Fruit fly (Drosophila melanogaster) whole organism, embryonic: Measurements from ENCODE around the gene CG15818.

Experiments used
- Ada2b ChIP-seq: fragments of 200-800 bp; sonication (Bioruptor generic); IDR thresholded peaks from 2 replicates; pipeline ENCODE4 v1.3.6; 2022; ENCODE audit warnings: missing biosample characterization, missing genetic modification characterization
- Blimp-1 ChIP-seq: fragments of 200-800 bp; sonication (Bioruptor generic); optimal IDR thresholded peaks from 3 replicates; lab custom pipeline; 2018; ENCODE audit warnings: missing biosample characterization, missing genetic modification characterization, mild to moderate bottlenecking, moderate library complexity, missing genetic modification reagents
- CG1024 ChIP-seq: fragments of 200-800 bp; sonication (Bioruptor generic); IDR thresholded peaks from 2 replicates; pipeline ENCODE4 v1.3.6; 2022; ENCODE audit warnings: missing biosample characterization, missing genetic modification characterization
- CG10654 ChIP-seq: fragments of 200-800 bp; sonication (Bioruptor generic); optimal IDR thresholded peaks from 2 replicates; lab custom pipeline; 2016; ENCODE audit warnings: missing biosample characterization, missing genetic modification characterization
- CG11696 ChIP-seq: fragments of 200-800 bp; sonication (Bioruptor generic); IDR thresholded peaks from 2 replicates; pipeline ENCODE4 v1.3.6; 2022; ENCODE audit warnings: missing biosample characterization, missing genetic modification characterization
- CG1233 ChIP-seq: fragments of 200-800 bp; sonication (Bioruptor generic); optimal IDR thresholded peaks from 4 replicates; lab custom pipeline; 2018; ENCODE audit warnings: missing biosample characterization, mild to moderate bottlenecking, missing genetic modification characterization
- CG14710 ChIP-seq: fragments of 200-800 bp; sonication (Bioruptor generic); optimal IDR thresholded peaks from 3 replicates; lab custom pipeline; 2019; ENCODE audit warnings: missing biosample characterization, mild to moderate bottlenecking, missing genetic modification characterization, moderate library complexity
- CG15269 ChIP-seq: fragments of 200-800 bp; sonication (Bioruptor generic); optimal IDR thresholded peaks from 2 replicates; lab custom pipeline; 2018; ENCODE audit warnings: missing biosample characterization, mild to moderate bottlenecking, missing genetic modification characterization, moderate library complexity
- CG1603 ChIP-seq: fragments of 200-800 bp; sonication (Bioruptor generic); optimal IDR thresholded peaks from 2 replicates; lab custom pipeline; 2019; ENCODE audit warnings: missing biosample characterization, mild to moderate bottlenecking, missing genetic modification characterization, moderate library complexity
- CG17612 ChIP-seq: fragments of 200-800 bp; sonication (Bioruptor generic); IDR thresholded peaks from 2 replicates; pipeline ENCODE4 v1.3.6; 2022; ENCODE audit warnings: missing biosample characterization, missing genetic modification characterization
- CG2116 ChIP-seq: fragments of 200-800 bp; sonication (Bioruptor generic); optimal IDR thresholded peaks from 3 replicates; lab custom pipeline; 2018; ENCODE audit warnings: missing biosample characterization, mild to moderate bottlenecking, missing genetic modification characterization
- CG2678 ChIP-seq: fragments of 200-800 bp; sonication (Bioruptor generic); optimal IDR thresholded peaks from 3 replicates; lab custom pipeline; 2019; ENCODE audit warnings: missing biosample characterization, mild to moderate bottlenecking, missing genetic modification characterization, moderate library complexity
- CG2712 ChIP-seq: fragments of 200-800 bp; optimal IDR thresholded peaks from 3 replicates; lab custom pipeline; 2019; ENCODE audit warnings: missing biosample characterization, mild to moderate bottlenecking, missing genetic modification characterization, moderate library complexity
- CG2875 ChIP-seq: fragments of 200-800 bp; sonication (Bioruptor generic); optimal IDR thresholded peaks from 2 replicates; lab custom pipeline; 2017; ENCODE audit warnings: missing biosample characterization, mild to moderate bottlenecking, missing genetic modification characterization, missing genetic modification reagents
- CG31441 ChIP-seq: fragments of 200-800 bp; sonication (Bioruptor generic); IDR thresholded peaks from 2 replicates; pipeline ENCODE4 v1.3.6; 2022; ENCODE audit warnings: missing biosample characterization, missing genetic modification characterization
- CG33213 ChIP-seq: fragments of 200-800 bp; sonication (Bioruptor generic); optimal IDR thresholded peaks from 3 replicates; lab custom pipeline; 2016; ENCODE audit warnings: missing biosample characterization, missing genetic modification characterization
- CG4730 ChIP-seq: fragments of 200-800 bp; sonication (Bioruptor generic); IDR thresholded peaks from 2 replicates; pipeline ENCODE4 v1.3.6; 2022; ENCODE audit warnings: missing biosample characterization, missing genetic modification characterization
- CG4854 ChIP-seq: fragments of 200-800 bp; sonication (Bioruptor generic); optimal IDR thresholded peaks from 2 replicates; lab custom pipeline; 2016; ENCODE audit warnings: missing biosample characterization, missing genetic modification characterization, inconsistent platforms
- CG6813 ChIP-seq: fragments of 200-800 bp; sonication (Bioruptor generic); optimal IDR thresholded peaks from 2 replicates; lab custom pipeline; 2017; ENCODE audit warnings: missing biosample characterization, missing genetic modification characterization, mild to moderate bottlenecking, moderate library complexity, missing genetic modification reagents
- CG6854 ChIP-seq: fragments of 200-800 bp; sonication (Bioruptor generic); optimal IDR thresholded peaks from 3 replicates; lab custom pipeline; 2017; ENCODE audit warnings: missing biosample characterization, mild to moderate bottlenecking, missing genetic modification characterization
- CG7357 ChIP-seq: fragments of 200-800 bp; sonication (Bioruptor generic); IDR thresholded peaks from 3 replicates; pipeline ENCODE4 v1.3.6; 2022; ENCODE audit warnings: missing biosample characterization, missing genetic modification characterization
- CG7372 ChIP-seq: fragments of 200-800 bp; sonication (Bioruptor generic); IDR thresholded peaks from 2 replicates; pipeline ENCODE4 v1.3.6; 2022; ENCODE audit warnings: missing biosample characterization, missing genetic modification characterization
- Dbx ChIP-seq: fragments of 200-800 bp; sonication (Bioruptor generic); IDR thresholded peaks from 3 replicates; pipeline ENCODE4 v1.3.6; 2022; ENCODE audit warnings: missing biosample characterization, missing genetic modification characterization
- HmgD ChIP-seq: fragments of 200-800 bp; sonication (Bioruptor generic); optimal IDR thresholded peaks from 3 replicates; lab custom pipeline; 2016; ENCODE audit warnings: missing biosample characterization, missing genetic modification characterization
- MBD-R2 ChIP-seq: fragments of 200-800 bp; sonication (Bioruptor generic); IDR thresholded peaks from 2 replicates; pipeline ENCODE4 v1.3.6; 2022; ENCODE audit warnings: missing biosample characterization, missing genetic modification characterization
- Med ChIP-seq: fragments of 200-800 bp; sonication (Bioruptor generic); peaks from one replicate; lab custom pipeline; 2016; ENCODE audit warnings: missing biosample characterization, missing genetic modification characterization, mild to moderate bottlenecking, inconsistent platforms, moderate library complexity
- NC2β ChIP-seq: fragments of 200-800 bp; sonication (Bioruptor generic); optimal IDR thresholded peaks from 2 replicates; lab custom pipeline; 2016; ENCODE audit warnings: missing biosample characterization, missing genetic modification characterization
- Ptx1 ChIP-seq: fragments of 200-800 bp; sonication (Bioruptor generic); IDR thresholded peaks from 2 replicates; pipeline ENCODE4 v1.3.6; 2022; ENCODE audit warnings: missing biosample characterization, missing genetic modification characterization
- TFAM ChIP-seq: fragments of 200-800 bp; sonication (Bioruptor generic); optimal IDR thresholded peaks from 2 replicates; lab custom pipeline; 2017; ENCODE audit warnings: missing biosample characterization, missing genetic modification characterization, inconsistent platforms
- ase ChIP-seq: fragments of 200-800 bp; sonication (Bioruptor generic); IDR thresholded peaks from 3 replicates; pipeline ENCODE4 v1.3.6; 2022; ENCODE audit warnings: missing biosample characterization, missing genetic modification characterization
- br ChIP-seq: fragments of >200 bp; optimal IDR thresholded peaks from 2 replicates; lab custom pipeline; 2017
- cad ChIP-seq: fragments of >200 bp; optimal IDR thresholded peaks from 2 replicates; lab custom pipeline; 2017; ENCODE audit warnings: missing biosample characterization, missing genetic modification characterization
- cg ChIP-seq: fragments of 200-800 bp; sonication (Bioruptor generic); optimal IDR thresholded peaks from 3 replicates; lab custom pipeline; 2019; ENCODE audit warnings: missing biosample characterization, mild to moderate bottlenecking, missing genetic modification characterization, moderate library complexity
- chm ChIP-seq: fragments of 200-800 bp; sonication (Bioruptor generic); IDR thresholded peaks from 2 replicates; pipeline ENCODE4 v1.3.6; 2022; ENCODE audit warnings: missing biosample characterization, missing genetic modification characterization
- corto ChIP-seq: fragments of 200-800 bp; sonication (Bioruptor generic); optimal IDR thresholded peaks from 2 replicates; lab custom pipeline; 2016; ENCODE audit warnings: missing biosample characterization, mild to moderate bottlenecking, missing genetic modification characterization, moderate library complexity
- da ChIP-seq: fragments of 200-800 bp; sonication (Bioruptor generic); optimal IDR thresholded peaks from 2 replicates; lab custom pipeline; 2016; ENCODE audit warnings: missing biosample characterization, missing genetic modification characterization
- dpn ChIP-seq, 2 experiments: fragments of 200-800 bp; sonication (Bioruptor generic); optimal IDR thresholded peaks; 3 replicates each; lab custom pipeline; 2016; ENCODE audit warnings: missing biosample characterization in 2 of 2, missing genetic modification characterization in 2 of 2
- dysf ChIP-seq: fragments of 200-800 bp; sonication (Bioruptor generic); IDR thresholded peaks from 3 replicates; pipeline ENCODE4 v1.3.6; 2022; ENCODE audit warnings: missing biosample characterization, missing genetic modification characterization
- ems ChIP-seq: fragments of 200-800 bp; sonication (Bioruptor generic); optimal IDR thresholded peaks from 3 replicates; lab custom pipeline; 2016; ENCODE audit warnings: missing biosample characterization, missing genetic modification characterization
- en ChIP-seq: fragments of 200-800 bp; sonication (Bioruptor generic); optimal IDR thresholded peaks from 2 replicates; lab custom pipeline; 2016; ENCODE audit warnings: missing biosample characterization, missing genetic modification characterization
- hkb ChIP-seq, 2 experiments: fragments of 200-800 bp in 1 of 2; fragments of >200 bp in 1 of 2; sonication (Bioruptor generic) in 1 of 2; IDR thresholded peaks in 1 of 2; optimal IDR thresholded peaks in 1 of 2; 2 replicates each; pipeline versions ENCODE4 v1.3.6 to Lab custom; 2017 to 2022; ENCODE audit warnings: missing biosample characterization in 1 of 2, missing genetic modification characterization in 1 of 2
- org-1 ChIP-seq: fragments of 200-800 bp; sonication (Bioruptor generic); optimal IDR thresholded peaks from 2 replicates; lab custom pipeline; 2017; ENCODE audit warnings: missing biosample characterization, missing genetic modification characterization
- pfk ChIP-seq: fragments of 200-800 bp; sonication (Bioruptor generic); optimal IDR thresholded peaks from 2 replicates; lab custom pipeline; 2018; ENCODE audit warnings: missing biosample characterization, mild to moderate bottlenecking, missing genetic modification characterization, moderate library complexity
- row ChIP-seq: fragments of 200-800 bp; sonication (Bioruptor generic); IDR thresholded peaks from 3 replicates; pipeline ENCODE4 v1.3.6; 2022; ENCODE audit warnings: missing biosample characterization, missing genetic modification characterization
- slp2 ChIP-seq: fragments of 200-800 bp; sonication (Bioruptor generic); optimal IDR thresholded peaks from 2 replicates; lab custom pipeline; 2016; ENCODE audit warnings: missing biosample characterization, missing genetic modification characterization
- trh ChIP-seq: fragments of 200-800 bp; sonication (Bioruptor generic); optimal IDR thresholded peaks from 2 replicates; lab custom pipeline; 2016; ENCODE audit warnings: missing biosample characterization, missing genetic modification characterization
- ttk ChIP-seq: fragments of 200-800 bp; sonication (Bioruptor generic); IDR thresholded peaks from 2 replicates; pipeline ENCODE4 v2.1.2; 2022; ENCODE audit warnings: missing biosample characterization, missing genetic modification characterization
- tx ChIP-seq: fragments of 200-800 bp; sonication (Bioruptor generic); optimal IDR thresholded peaks from 2 replicates; lab custom pipeline; 2016; ENCODE audit warnings: missing biosample characterization, missing genetic modification characterization
- vfl ChIP-seq: fragments of 200-800 bp; sonication (Bioruptor generic); optimal IDR thresholded peaks from 2 replicates; lab custom pipeline; 2016; ENCODE audit warnings: missing biosample characterization, missing genetic modification characterization
- wek ChIP-seq: fragments of 200-800 bp; sonication (Bioruptor generic); optimal IDR thresholded peaks from 3 replicates; lab custom pipeline; 2018; ENCODE audit warnings: missing biosample characterization, mild to moderate bottlenecking, missing genetic modification characterization, moderate library complexity
- zfh2 ChIP-seq: fragments of 200-800 bp; sonication (Bioruptor generic); optimal IDR thresholded peaks from 2 replicates; lab custom pipeline; 2016; ENCODE audit warnings: missing biosample characterization, missing genetic modification characterization

Gene CG15818

DNA sequence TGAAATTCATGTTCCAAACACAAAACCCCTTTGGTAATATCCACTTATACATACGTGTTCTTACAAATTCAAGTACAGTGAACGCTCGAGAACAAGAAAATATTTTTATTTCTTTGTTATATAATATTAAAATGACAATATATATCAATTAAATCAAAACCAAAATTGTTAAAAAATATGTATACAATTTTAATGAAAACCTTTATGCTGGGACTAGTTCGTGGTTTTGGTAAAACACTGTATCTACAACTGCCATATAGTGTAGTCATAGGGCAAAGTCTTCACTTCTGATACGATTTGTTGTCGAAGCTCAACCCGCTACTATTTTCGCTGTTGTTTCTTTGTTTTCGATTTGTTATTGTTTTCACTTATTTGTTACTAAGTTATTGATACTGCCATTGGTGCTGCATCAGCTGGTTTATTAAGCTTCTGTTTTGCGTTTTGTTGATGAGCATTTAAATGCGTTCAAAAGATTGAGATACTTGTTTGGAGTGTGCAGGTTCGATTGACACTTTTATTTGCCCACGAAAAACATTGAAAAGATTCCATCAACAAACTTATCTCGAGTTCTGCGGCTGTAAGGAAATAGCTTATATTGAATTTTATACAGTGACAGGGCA is 24.1 kb downstream of the CG15818 start (continued):
- TF ChIP-seq hkb (optimal IDR thresholded peaks at IDR 0.05; lab: Kevin White, UChicago) = no peak
- peak; percentile 35 for TF ChIP-seq hkb (GFP tag; IDR thresholded peaks at IDR 0.05; lab: Robert Waterston, UW)
- no peak for TF ChIP-seq chm (GFP tag; lab: Robert Waterston, UW)
- no peak for TF ChIP-seq wek (GFP tag; lab: Kevin White, UChicago)
- TF ChIP-seq CG4730 = peak; percentile 49; the same call in 1 of the 2 replicates
- TF ChIP-seq da (GFP tag; lab: Kevin White, UChicago) = no peak
- peak; percentile 50 for TF ChIP-seq Ada2b (GFP tag; lab: Robert Waterston, UW)
- no peak for TF ChIP-seq CG14710
- TF ChIP-seq CG2712 (tag; lab: Kevin White, UChicago) = peak; percentile 41
- TF ChIP-seq Ptx1 (GFP tag; lab: Robert Waterston, UW) = peak; percentile 46; the same call in 1 of the 2 replicates
- 0 out of 3 replicates have a peak, but pooled peaks have one; percentile 35 for TF ChIP-seq CG7357
- no peak for TF ChIP-seq NC2β (GFP tag; lab: Kevin White, UChicago)
- no peak for TF ChIP-seq CG10654 (GFP tag; lab: Kevin White, UChicago)
- TF ChIP-seq Blimp-1 (GFP tag; lab: Kevin White, UChicago) = peak; percentile 36
- no peak for TF ChIP-seq cg (GFP tag; lab: Kevin White, UChicago)
- TF ChIP-seq CG33213 = no peak
- TF ChIP-seq CG2116 (GFP tag; lab: Kevin White, UChicago) = no peak
- TF ChIP-seq CG1233 (GFP tag; lab: Kevin White, UChicago) = no peak
- no peak for TF ChIP-seq zfh2 (GFP tag; lab: Kevin White, UChicago)
- no peak; the same call in 1 of the 2 replicates for TF ChIP-seq MBD-R2 (GFP tag; lab: Robert Waterston, UW)
- TF ChIP-seq ems (GFP tag; lab: Kevin White, UChicago) = no peak
- TF ChIP-seq CG2678 (tag; lab: Kevin White, UChicago) = peak; percentile 66
- no peak for TF ChIP-seq CG11696 (GFP tag; lab: Robert Waterston, UW)
- TF ChIP-seq CG1024 (GFP tag; lab: Robert Waterston, UW) = peak; percentile 48; the same call in 1 of the 2 replicates
- peak; percentile 63 for TF ChIP-seq CG6854 (GFP tag; lab: Kevin White, UChicago)
- peak in 1 of 2 experiments; percentile 48 for TF ChIP-seq dpn (GFP tag; optimal IDR thresholded peaks at IDR 0.05; lab: Kevin White, UChicago)
- 0 out of 2 replicates have a peak, but pooled peaks have one; percentile 15 for TF ChIP-seq CG31441
- no peak for TF ChIP-seq en (GFP tag; lab: Kevin White, UChicago)
- TF ChIP-seq trh (GFP tag; lab: Kevin White, UChicago) = no peak
- TF ChIP-seq TFAM (GFP tag; lab: Kevin White, UChicago) = no peak
- no peak for TF ChIP-seq pfk
- TF ChIP-seq cad (GFP tag; lab: Kevin White, UChicago) = no peak
- TF ChIP-seq ttk (GFP tag; lab: Robert Waterston, UW) = peak; percentile 48; the same call in 1 of the 2 replicates
- no peak for TF ChIP-seq HmgD (GFP tag; lab: Kevin White, UChicago)
- TF ChIP-seq ase (GFP tag; lab: Robert Waterston, UW) = no peak
- TF ChIP-seq br (lab: Kevin White, UChicago) = no peak
- TF ChIP-seq CG17612 = no peak
- TF ChIP-seq Dbx (GFP tag; lab: Robert Waterston, UW) = peak; percentile 52; the same call in 2 of the 3 replicates
- peak; percentile 24 for TF ChIP-seq org-1 (GFP tag; lab: Kevin White, UChicago)
- TF ChIP-seq corto = no peak
- TF ChIP-seq CG15269 (tag; lab: Kevin White, UChicago) = peak; percentile 64
- TF ChIP-seq Med = no peak
- peak; percentile 67 for TF ChIP-seq dysf (GFP tag; lab: Robert Waterston, UW)
- TF ChIP-seq row (GFP tag; lab: Robert Waterston, UW) = peak; percentile 82
- no peak for TF ChIP-seq CG4854
- TF ChIP-seq vfl (GFP tag; lab: Kevin White, UChicago) = no peak
- no peak for TF ChIP-seq tx
- TF ChIP-seq CG7372 (GFP tag; lab: Robert Waterston, UW) = peak; percentile 55; the same call in 1 of the 2 replicates
- no peak for TF ChIP-seq slp2 (GFP tag; lab: Kevin White, UChicago)
- TF ChIP-seq CG2875 (GFP tag; lab: Kevin White, UChicago) = no peak
- TF ChIP-seq CG1603 (tag; lab: Kevin White, UChicago) = no peak
- TF ChIP-seq CG6813 (GFP tag; lab: Kevin White, UChicago) = no peak
